Worm (Caenorhabditis elegans): Measurements from ENCODE around the gene C09B9.7.
A peak's percentile ranks its signal among the peaks of the same experiment; 100 is the strongest.
"Not testable (repeated sequence)": the region's sequence is repeated elsewhere in the genome, so short reads cannot be mapped to it uniquely, and the experiment has no call there.

The C09B9.7 gene

DNA sequence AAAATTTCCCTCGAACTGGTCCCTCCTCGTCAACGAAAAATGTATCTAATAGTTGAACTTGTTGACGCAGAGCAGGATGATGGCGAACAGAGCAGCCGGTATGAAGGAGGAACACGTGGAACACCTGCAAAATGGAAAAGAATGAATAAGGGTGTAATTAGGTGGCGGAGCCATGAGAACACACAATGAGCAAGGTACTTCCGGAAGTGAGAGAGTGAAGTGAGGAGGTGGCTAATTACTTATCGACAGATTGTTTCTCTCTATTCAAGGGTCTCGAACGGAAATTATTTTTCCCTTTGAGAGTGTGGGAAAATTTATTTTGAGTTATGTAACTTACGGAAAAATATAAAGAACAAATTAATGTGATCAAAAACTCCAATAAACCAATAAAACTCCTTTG is 32.6 kb upstream of the C09B9.7 start:
- TF ChIP-seq aha-1 (tag) (peak; percentile 94), nhr-111 (GFP tag; optimal IDR thresholded peaks at IDR 0.05) (no peak)

- TF ChIP-seq cey-2 (tag; optimal IDR thresholded peaks at IDR 0.05; ENCODE audit: borderline replicate concordance, insufficient read depth) (no peak), arid-1 (GFP tag; conservative IDR thresholded peaks at IDR 0.05) (0 out of 2 replicates have a peak, but pooled peaks have one; percentile 34), pha-4 (GFP tag; IDR thresholded peaks at IDR 0.05) (no peak), pha-4 (tag; optimal IDR thresholded peaks at IDR 0.05) (peak; percentile 42), mes-2 (tag; optimal IDR thresholded peaks at IDR 0.05; ENCODE audit: poor library complexity, severe bottlenecking) (peak; percentile 77), nhr-48 (tag; optimal IDR thresholded peaks at IDR 0.05) (no peak), ztf-7 (tag; optimal IDR thresholded peaks at IDR 0.05) (no peak), hlh-30 (tag; optimal IDR thresholded peaks at IDR 0.05; ENCODE audit: insufficient read depth) (no peak), lsy-2 (tag; optimal IDR thresholded peaks at IDR 0.05) (peak; percentile 85 to 99), mep-1 (tag; optimal IDR thresholded peaks at IDR 0.05) (peak; percentile 25), rbr-2 (tag; optimal IDR thresholded peaks at IDR 0.05) (peak; percentile 3), aha-1 (tag) (peak; percentile 93), nhr-6 (tag; optimal IDR thresholded peaks at IDR 0.05) (peak; percentile 9), unc-62 (GFP tag; optimal IDR thresholded peaks at IDR 0.05 in 1 of 2) (peak in 1 of 2 experiments; percentile 37), unc-62 (tag; optimal IDR thresholded peaks at IDR 0.05) (no peak), dpl-1 (GFP tag; optimal IDR thresholded peaks at IDR 0.05) (peak; percentile 52), lin-38 (GFP tag; IDR thresholded peaks at IDR 0.05) (peak; percentile 34), ces-1 (GFP tag; optimal IDR thresholded peaks at IDR 0.05) (peak; percentile 47), T20F7.1 (GFP tag; optimal IDR thresholded peaks at IDR 0.05) (peak; percentile 2), snpc-1.2 (GFP tag; IDR thresholded peaks at IDR 0.05) (peak; percentile 59; the same call in 1 of the 2 replicates)
Measured at ce11 chrIV:5090993-5091793, 30.3 kb upstream of the C09B9.7 start, which contains the start of the genes snpn-1 and C02B10.4. Gene snpn-1, minus strand, starts transcription at chrIV:5091043. Gene C02B10.4, plus strand, starts transcription at chrIV:5091586.

- TF ChIP-seq egl-43 (GFP tag; IDR thresholded peaks at IDR 0.05) (peak; percentile 9; the same call in 1 of the 2 replicates), daf-16 (tag; optimal IDR thresholded peaks at IDR 0.05) (peak; percentile 66), hmg-1.1 (GFP tag; IDR thresholded peaks at IDR 0.05) (0 out of 2 replicates have a peak, but pooled peaks have one; percentile 29), snpc-1.2 (GFP tag; IDR thresholded peaks at IDR 0.05) (peak; percentile 86), pqm-1 (tag; optimal IDR thresholded peaks at IDR 0.05) (peak; percentile 62), mes-2 (tag; optimal IDR thresholded peaks at IDR 0.05; ENCODE audit: poor library complexity, severe bottlenecking) (peak; percentile 46), hlh-11 (tag; optimal IDR thresholded peaks at IDR 0.05) (peak; percentile 57), dve-1 (tag; optimal IDR thresholded peaks at IDR 0.05; ENCODE audit: insufficient read depth) (peak; percentile 30), mep-1 (tag; optimal IDR thresholded peaks at IDR 0.05) (peak; percentile 12), dmd-6 (GFP tag; IDR thresholded peaks at IDR 0.05) (peak; percentile 27; the same call in 1 of the 2 replicates), arid-1 (GFP tag; conservative IDR thresholded peaks at IDR 0.05) (peak; percentile 34; the same call in 1 of the 2 replicates), lin-38 (GFP tag; IDR thresholded peaks at IDR 0.05) (peak; percentile 76), duxl-1 (tag; optimal IDR thresholded peaks at IDR 0.05; ENCODE audit: poor library complexity) (peak; percentile 30), lsy-2 (tag; optimal IDR thresholded peaks at IDR 0.05) (peak in 1 of 2 experiments; percentile 78), aha-1 (tag) (peak; percentile 30), nhr-28 (tag; optimal IDR thresholded peaks at IDR 0.05) (peak; percentile 21)
- TF ChIP-seq daf-16 (GFP tag; optimal IDR thresholded peaks at IDR 0.05): not testable (repeated sequence)
Measured at ce11 chrIV:5089795-5090528, 29.1 kb upstream of the C09B9.7 start.
